Fruit fly (Drosophila melanogaster) whole organism, prepupa: ENCODE results near the gene CG9395.

ENCODE experiments used
- CG10669 ChIP-seq: fragments of 200-800 bp; sonication (Bioruptor generic); optimal IDR thresholded peaks from 3 replicates; lab custom pipeline; 2018; ENCODE audit warnings: missing biosample characterization, mild to moderate bottlenecking, missing genetic modification characterization, moderate library complexity
- CG11294 ChIP-seq: fragments of 200-800 bp; sonication (Bioruptor generic); IDR thresholded peaks from 2 replicates; pipeline ENCODE4 v1.3.6; 2022; ENCODE audit warnings: missing biosample characterization, missing genetic modification characterization
- CG11762 ChIP-seq: fragments of 200-800 bp; sonication (Bioruptor generic); optimal IDR thresholded peaks from 3 replicates; lab custom pipeline; 2016; ENCODE audit warnings: missing biosample characterization, missing genetic modification characterization; ENCODE audit not compliant: insufficient read depth
- CG11902 ChIP-seq: fragments of 200-800 bp; sonication (Bioruptor generic); optimal IDR thresholded peaks from 3 replicates; lab custom pipeline; 2016; ENCODE audit warnings: missing biosample characterization, missing genetic modification characterization
- CG1621 ChIP-seq: fragments of 200-800 bp; sonication (Bioruptor generic); optimal IDR thresholded peaks from 3 replicates; lab custom pipeline; 2018; ENCODE audit warnings: missing biosample characterization, mild to moderate bottlenecking, missing genetic modification characterization
- CG16779 ChIP-seq: fragments of 200-800 bp; sonication (Bioruptor generic); optimal IDR thresholded peaks from 3 replicates; lab custom pipeline; 2017; ENCODE audit warnings: missing biosample characterization, mild to moderate bottlenecking, missing genetic modification characterization
- CG32006 ChIP-seq: fragments of 200-800 bp; sonication (Bioruptor generic); optimal IDR thresholded peaks from 3 replicates; lab custom pipeline; 2017; ENCODE audit warnings: missing biosample characterization, mild to moderate bottlenecking, missing genetic modification characterization
- CG34406 ChIP-seq: fragments of 200-800 bp; sonication (Bioruptor generic); optimal IDR thresholded peaks from 3 replicates; lab custom pipeline; 2016; ENCODE audit warnings: missing biosample characterization, missing genetic modification characterization
- CG3919 ChIP-seq: fragments of 200-800 bp; sonication (Bioruptor generic); optimal IDR thresholded peaks from 3 replicates; lab custom pipeline; 2016; ENCODE audit warnings: missing biosample characterization, missing genetic modification characterization
- CG6792 ChIP-seq: fragments of 200-800 bp; sonication (Bioruptor generic); optimal IDR thresholded peaks from 3 replicates; lab custom pipeline; 2016; ENCODE audit warnings: missing biosample characterization, missing genetic modification characterization
- CG6808 ChIP-seq: fragments of 200-800 bp; sonication (Bioruptor generic); optimal IDR thresholded peaks from 3 replicates; lab custom pipeline; 2017; ENCODE audit warnings: missing biosample characterization, missing genetic modification characterization, mild to moderate bottlenecking, moderate library complexity, missing genetic modification reagents
- CG7368 ChIP-seq: fragments of 200-800 bp; sonication (Bioruptor generic); optimal IDR thresholded peaks from 3 replicates; lab custom pipeline; 2016; ENCODE audit warnings: missing biosample characterization, missing genetic modification characterization
- CG8119 ChIP-seq: fragments of 200-800 bp; sonication (Bioruptor generic); IDR thresholded peaks from 3 replicates; pipeline ENCODE4 v1.3.6; 2022; ENCODE audit warnings: missing biosample characterization, missing genetic modification characterization
- CG8632 ChIP-seq: fragments of 200-800 bp; sonication (Bioruptor generic); optimal IDR thresholded peaks from 3 replicates; lab custom pipeline; 2016; ENCODE audit warnings: missing biosample characterization, missing genetic modification characterization
- Eip78C ChIP-seq: fragments of 200-800 bp; sonication (Bioruptor generic); peaks from one replicate; lab custom pipeline; 2016; ENCODE audit warnings: missing biosample characterization, missing genetic modification characterization
- Ets21C ChIP-seq: fragments of 200-800 bp; sonication (Bioruptor generic); optimal IDR thresholded peaks from 3 replicates; lab custom pipeline; 2016; ENCODE audit warnings: missing biosample characterization, missing genetic modification characterization
- Gug ChIP-seq: fragments of 200-800 bp; sonication (Bioruptor generic); IDR thresholded peaks from 2 replicates; pipeline ENCODE4 v1.3.6; 2022; ENCODE audit warnings: missing biosample characterization, missing genetic modification characterization
- Hr38 ChIP-seq: sonication (Bioruptor generic); optimal IDR thresholded peaks from 2 replicates; lab custom pipeline; 2016; ENCODE audit warnings: missing biosample characterization, missing genetic modification characterization
- Hr39 ChIP-seq: fragments of 200-800 bp; sonication (Bioruptor generic); optimal IDR thresholded peaks from 2 replicates; lab custom pipeline; 2016; ENCODE audit warnings: missing biosample characterization, missing genetic modification characterization
- Hr4 ChIP-seq: fragments of 200-800 bp; sonication (Bioruptor generic); optimal IDR thresholded peaks from 3 replicates; lab custom pipeline; 2016; ENCODE audit warnings: missing biosample characterization, missing genetic modification characterization
- Met ChIP-seq: fragments of 200-800 bp; sonication (Bioruptor generic); optimal IDR thresholded peaks from 3 replicates; lab custom pipeline; 2016; ENCODE audit warnings: missing biosample characterization, missing genetic modification characterization
- Smox ChIP-seq: fragments of 200-800 bp; sonication (Bioruptor generic); optimal IDR thresholded peaks from 3 replicates; lab custom pipeline; 2016; ENCODE audit warnings: missing biosample characterization, missing genetic modification characterization
- Sox102F ChIP-seq: fragments of 200-800 bp; sonication (Bioruptor generic); optimal IDR thresholded peaks from 2 replicates; lab custom pipeline; 2016; ENCODE audit warnings: missing biosample characterization, mild to moderate bottlenecking, missing genetic modification characterization
- Sox14 ChIP-seq: fragments of 200-800 bp; sonication (Bioruptor generic); optimal IDR thresholded peaks from 3 replicates; lab custom pipeline; 2016; ENCODE audit warnings: missing biosample characterization, missing genetic modification characterization
- achi ChIP-seq: fragments of 200-800 bp; sonication (Bioruptor generic); optimal IDR thresholded peaks from 3 replicates; lab custom pipeline; 2016; ENCODE audit warnings: missing biosample characterization, missing genetic modification characterization
- cyc ChIP-seq: fragments of 200-800 bp; sonication (Bioruptor generic); optimal IDR thresholded peaks from 3 replicates; lab custom pipeline; 2016; ENCODE audit warnings: missing biosample characterization, missing genetic modification characterization
- dac ChIP-seq: fragments of 200-800 bp; sonication (Bioruptor generic); optimal IDR thresholded peaks from 2 replicates; lab custom pipeline; 2017; ENCODE audit warnings: missing biosample characterization, mild to moderate bottlenecking, missing genetic modification characterization
- dsx ChIP-seq: fragments of 200-800 bp; optimal IDR thresholded peaks from 3 replicates; lab custom pipeline; 2019; ENCODE audit warnings: missing biosample characterization, mild to moderate bottlenecking, missing genetic modification characterization, moderate library complexity; ENCODE audit not compliant: poor library complexity, severe bottlenecking
- esn ChIP-seq: fragments of 200-800 bp; sonication (Bioruptor generic); optimal IDR thresholded peaks from 2 replicates; lab custom pipeline; 2016; ENCODE audit warnings: missing biosample characterization, mild to moderate bottlenecking, missing genetic modification characterization, moderate library complexity
- fd59A ChIP-seq: fragments of 200-800 bp; sonication (Bioruptor generic); optimal IDR thresholded peaks from 2 replicates; lab custom pipeline; 2017; ENCODE audit warnings: missing biosample characterization, mild to moderate bottlenecking, missing genetic modification characterization, missing genetic modification reagents
- fd85E ChIP-seq: fragments of 200-800 bp; sonication (Bioruptor generic); optimal IDR thresholded peaks from 3 replicates; lab custom pipeline; 2016; ENCODE audit warnings: missing biosample characterization, missing genetic modification characterization
- fkh ChIP-seq: fragments of 200-800 bp; sonication (Bioruptor generic); optimal IDR thresholded peaks from 3 replicates; lab custom pipeline; 2017; ENCODE audit warnings: missing biosample characterization, mild to moderate bottlenecking, missing genetic modification characterization, moderate library complexity
- pdm3 ChIP-seq: fragments of 200-800 bp; sonication (Bioruptor generic); optimal IDR thresholded peaks from 3 replicates; lab custom pipeline; 2016; ENCODE audit warnings: missing biosample characterization, missing genetic modification characterization
- salr ChIP-seq, 2 experiments: fragments of 200-800 bp; sonication (Bioruptor generic); optimal IDR thresholded peaks; 3 replicates each; lab custom pipeline; 2016 to 2018; ENCODE audit warnings: missing biosample characterization in 2 of 2, missing genetic modification characterization in 2 of 2, mild to moderate bottlenecking in 1 of 2
- spab ChIP-seq: fragments of 200-800 bp; sonication (Bioruptor generic); optimal IDR thresholded peaks from 2 replicates; lab custom pipeline; 2017; ENCODE audit warnings: missing biosample characterization, mild to moderate bottlenecking, missing genetic modification characterization, missing genetic modification reagents
- topi ChIP-seq: fragments of 200-800 bp; sonication (Bioruptor generic); optimal IDR thresholded peaks from 3 replicates; lab custom pipeline; 2016; ENCODE audit warnings: missing biosample characterization, missing genetic modification characterization

CG9395 gene

dm6 chr2L:13366109-13366747 is 11.4 kb upstream of the CG9395 start, which contains the start of the genes Nnp-1 and Grx3 (continued):
- TF ChIP-seq CG6808 (GFP tag; lab: Kevin White, UChicago): no peak
- no peak for TF ChIP-seq salr (GFP tag; optimal IDR thresholded peaks at IDR 0.05; lab: Kevin White, UChicago)
- TF ChIP-seq CG3919 (GFP tag; lab: Kevin White, UChicago): no peak
- no peak for TF ChIP-seq CG10669 (GFP tag; lab: Kevin White, UChicago)
- no peak for TF ChIP-seq fd85E (GFP tag; lab: Kevin White, UChicago)
- TF ChIP-seq fkh (GFP tag; lab: Kevin White, UChicago): no peak

DNA sequence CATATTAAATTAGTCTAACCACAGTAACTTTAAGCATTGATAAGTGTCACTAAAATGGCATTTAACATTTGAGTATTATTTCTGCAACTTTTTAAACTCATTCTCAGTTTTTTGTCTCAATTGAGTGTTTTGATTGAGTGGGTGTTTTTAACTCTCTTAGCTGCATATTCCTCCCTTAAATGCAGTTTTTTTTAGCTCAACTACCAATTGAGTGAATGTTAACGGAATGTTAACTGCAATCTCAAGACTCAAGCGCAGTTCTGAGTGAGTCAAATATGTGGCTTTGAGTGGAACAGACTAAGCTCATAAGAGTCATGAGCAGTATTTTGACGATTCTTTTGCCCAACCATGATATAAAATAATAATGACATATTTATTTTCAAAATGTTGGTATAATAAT is 8.1 kb upstream of the CG9395 start:
- TF ChIP-seq CG34406 (GFP tag; lab: Kevin White, UChicago): no peak
- no peak for TF ChIP-seq CG10669 (GFP tag; lab: Kevin White, UChicago)
- TF ChIP-seq Ets21C (GFP tag; lab: Kevin White, UChicago): no peak
- no peak for TF ChIP-seq pdm3 (GFP tag; lab: Kevin White, UChicago)
- TF ChIP-seq topi: no peak
- no peak for TF ChIP-seq Hr38
- TF ChIP-seq CG16779: no peak
- no peak for TF ChIP-seq Gug
- TF ChIP-seq CG7368 (GFP tag; lab: Kevin White, UChicago): no peak
- no peak for TF ChIP-seq dsx (GFP tag; lab: Kevin White, UChicago)
- TF ChIP-seq fd85E (GFP tag; lab: Kevin White, UChicago): no peak
- TF ChIP-seq Met (GFP tag; lab: Kevin White, UChicago): no peak
- TF ChIP-seq CG3919 (GFP tag; lab: Kevin White, UChicago): no peak
- TF ChIP-seq Sox102F: no peak
- TF ChIP-seq Sox14 (GFP tag; lab: Kevin White, UChicago): no peak
- no peak for TF ChIP-seq CG1621 (tag; lab: Kevin White, UChicago)
- TF ChIP-seq Hr39 (GFP tag; lab: Kevin White, UChicago): no peak

DNA sequence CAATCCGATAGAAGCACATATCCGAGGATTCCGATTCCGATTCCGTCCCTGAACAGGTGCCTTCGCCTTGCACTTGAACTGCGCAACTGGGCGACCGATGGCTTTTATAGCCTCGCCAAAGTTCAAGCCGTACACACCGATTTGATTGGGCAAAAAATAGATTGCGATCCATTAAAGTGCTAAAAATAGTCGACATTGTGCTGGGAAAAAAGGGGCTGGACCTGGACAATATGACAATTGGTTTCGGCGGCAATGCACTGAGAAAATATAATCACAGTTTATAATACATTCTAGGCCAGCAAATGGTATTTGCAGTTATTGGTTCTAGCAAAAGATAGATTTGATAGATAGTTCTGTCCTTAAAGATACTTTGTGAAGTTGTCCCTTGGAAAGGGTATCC is 6.6 kb upstream of the CG9395 start, which contains the start of gene CG9377:
Gene CG9377, minus strand, starts transcription at position 101 of the 400 bp plus-strand sequence.
- no peak for TF ChIP-seq Eip78C
- TF ChIP-seq Smox (GFP tag; lab: Kevin White, UChicago): no peak
- TF ChIP-seq CG11902 (GFP tag; lab: Kevin White, UChicago): no peak
- TF ChIP-seq CG32006 (GFP tag; lab: Kevin White, UChicago): no peak
- no peak for TF ChIP-seq Met (GFP tag; lab: Kevin White, UChicago)

DNA sequence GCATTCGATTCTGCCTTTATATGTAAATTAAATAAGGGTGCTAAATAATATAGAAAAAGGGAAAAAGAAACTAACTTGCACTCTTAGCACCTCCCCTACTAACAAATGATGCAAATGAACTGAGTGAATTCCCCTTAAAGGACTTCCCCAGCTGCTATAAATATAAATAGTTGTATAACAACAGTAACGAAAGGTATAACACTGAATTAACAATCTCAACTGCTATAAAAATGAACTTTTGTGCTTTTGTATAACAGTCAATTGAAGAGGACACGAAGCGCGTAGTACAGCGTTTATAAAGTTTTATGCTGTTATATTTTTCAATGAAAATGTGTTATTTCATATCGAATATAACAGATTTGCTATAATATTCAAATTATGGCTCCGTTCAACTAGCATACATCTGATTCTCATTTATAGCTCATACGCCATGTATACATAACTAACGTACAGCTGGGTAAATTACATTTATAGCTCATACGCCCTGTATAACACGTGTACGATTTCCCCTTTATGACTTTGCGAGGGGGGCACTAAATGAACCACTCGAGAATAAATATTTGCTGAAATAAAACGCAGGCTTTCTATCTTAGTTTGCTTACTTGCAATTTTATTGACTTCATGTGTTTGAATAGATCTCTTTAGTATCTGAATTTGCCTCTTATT is 5.5 kb downstream of the CG9395 start:
- no peak for TF ChIP-seq salr (GFP tag; optimal IDR thresholded peaks at IDR 0.05; lab: Kevin White, UChicago)
- TF ChIP-seq Eip78C: peak; percentile 73

dm6 chr2L:13347473-13347872 is 7.4 kb downstream of the CG9395 start, which contains the start of gene CG16826:
Gene CG16826 (plus strand): TSS chr2L:13347773.
- TF ChIP-seq CG11902 (GFP tag; lab: Kevin White, UChicago) (no peak), Gug (no peak), dac (GFP tag; lab: Kevin White, UChicago) (no peak), CG11294 (GFP tag; lab: Robert Waterston, UW) (no peak), CG3919 (GFP tag; lab: Kevin White, UChicago) (no peak), achi (no peak), spab (GFP tag; lab: Kevin White, UChicago) (no peak), CG11762 (no peak), fd59A (no peak), cyc (no peak), esn (no peak), CG6792 (GFP tag; lab: Kevin White, UChicago) (no peak), salr (GFP tag; optimal IDR thresholded peaks at IDR 0.05; lab: Kevin White, UChicago) (no peak), CG8632 (GFP tag; lab: Kevin White, UChicago) (no peak), CG16779 (no peak), Hr4 (GFP tag; lab: Kevin White, UChicago) (no peak), CG8119 (no peak), Smox (GFP tag; lab: Kevin White, UChicago) (no peak)
- TF ChIP-seq, all 60 proteins: peak for 0
